Worm (Caenorhabditis elegans) whole organism, late embryonic: ENCODE measurements around the gene clec-156.

ENCODE experiments used
- ama-1 ChIP-seq: fragments of 150-350 bp; optimal IDR thresholded peaks from 2 replicates; lab custom pipeline; 2014
- ceh-19 ChIP-seq: fragments of 200-800 bp; sonication (Bioruptor generic); optimal IDR thresholded peaks from 2 replicates; lab custom pipeline; 2018; ENCODE audit warnings: mild to moderate bottlenecking, missing genetic modification characterization, missing compliant biosample characterization
- elt-2 ChIP-seq: sonication (generic microtip); optimal IDR thresholded peaks from 2 replicates; lab custom pipeline; 2016; ENCODE audit warnings: missing genetic modification reagents, missing genetic modification characterization, missing compliant biosample characterization
- fkh-6 ChIP-seq: sonication (generic microtip); optimal IDR thresholded peaks from 2 replicates; lab custom pipeline; 2016; ENCODE audit warnings: missing genetic modification characterization, missing compliant biosample characterization
- hlh-30 ChIP-seq: sonication (generic microtip); optimal IDR thresholded peaks from 2 replicates; lab custom pipeline; 2017; ENCODE audit warnings: antibody characterized with exemption, missing genetic modification characterization, missing compliant biosample characterization; ENCODE audit not compliant: insufficient read depth
- madf-2 ChIP-seq: sonication (generic microtip); optimal IDR thresholded peaks from 2 replicates; lab custom pipeline; 2017; ENCODE audit warnings: missing genetic modification characterization, missing compliant biosample characterization
- nhr-11 ChIP-seq: fragments of 150-350 bp; optimal IDR thresholded peaks from 2 replicates; lab custom pipeline; 2014; ENCODE audit warnings: missing biosample characterization, missing genetic modification characterization
- npax-4 ChIP-seq: sonication (generic microtip); optimal IDR thresholded peaks from 2 replicates; lab custom pipeline; 2016; ENCODE audit warnings: missing genetic modification characterization, missing compliant biosample characterization
- odd-2 ChIP-seq: sonication (generic microtip); optimal IDR thresholded peaks from 2 replicates; lab custom pipeline; 2017; ENCODE audit warnings: antibody characterized with exemption, mild to moderate bottlenecking, missing genetic modification characterization, missing compliant biosample characterization
- pha-2 ChIP-seq: sonication (generic microtip); optimal IDR thresholded peaks from 2 replicates; lab custom pipeline; 2017; ENCODE audit warnings: mild to moderate bottlenecking, missing genetic modification characterization, missing compliant biosample characterization
- pha-4 ChIP-seq: fragments of 150-350 bp; optimal IDR thresholded peaks from 2 replicates; lab custom pipeline; 2018; ENCODE audit warnings: missing biosample characterization, missing genetic modification reagents, missing genetic modification characterization
- rnt-1 ChIP-seq: sonication (generic microtip); optimal IDR thresholded peaks from 2 replicates; lab custom pipeline; 2016; ENCODE audit warnings: missing genetic modification characterization, missing compliant biosample characterization
- tbx-2 ChIP-seq: sonication (generic microtip); optimal IDR thresholded peaks from 2 replicates; lab custom pipeline; 2016; ENCODE audit warnings: missing genetic modification characterization, missing compliant biosample characterization
- unc-55 ChIP-seq: sonication (generic microtip); optimal IDR thresholded peaks from 2 replicates; lab custom pipeline; 2017; ENCODE audit warnings: missing biosample characterization, missing genetic modification reagents, missing genetic modification characterization

ce11 chrIII:4844327-4844726 is 2.3 kb upstream of the clec-156 start, which contains the start of the genes clec-157 and fkh-5:
- TF ChIP-seq pha-4, result no peak
- TF ChIP-seq elt-2, result no peak
- no peak for TF ChIP-seq nhr-11 (tag; lab: Kevin White, UChicago)
- no peak for TF ChIP-seq fkh-6
- TF ChIP-seq tbx-2 (tag; lab: Kevin White, UChicago), result no peak
- no peak for TF ChIP-seq ama-1 (lab: Kevin White, UChicago)
- no peak for TF ChIP-seq npax-4 (tag; lab: Kevin White, UChicago)
- TF ChIP-seq odd-2 (tag; lab: Kevin White, UChicago), result no peak
- TF ChIP-seq rnt-1 (tag; lab: Kevin White, UChicago), result no peak
- no peak for TF ChIP-seq pha-2 (tag; lab: Kevin White, UChicago)
- TF ChIP-seq unc-55, result no peak
- no peak for TF ChIP-seq hlh-30 (tag; lab: Kevin White, UChicago)
- TF ChIP-seq ceh-19 (GFP tag; lab: Kevin White, UChicago), result no peak
- no peak for TF ChIP-seq madf-2 (tag; lab: Kevin White, UChicago)
